Fruit fly (Drosophila melanogaster) whole organism, adult: ENCODE measurements around the gene ATPsynC.

ENCODE experiments used
- CG12768 ChIP-seq: fragments of 200-800 bp; sonication (Bioruptor generic); optimal IDR thresholded peaks from 2 replicates; lab custom pipeline; 2017; ENCODE audit warnings: missing biosample characterization, missing genetic modification characterization, mild to moderate bottlenecking, moderate library complexity, missing genetic modification reagents
- CG14711 ChIP-seq: fragments of 200-800 bp; sonication (Bioruptor generic); optimal IDR thresholded peaks from 2 replicates; lab custom pipeline; 2018; ENCODE audit warnings: missing biosample characterization, mild to moderate bottlenecking, missing genetic modification characterization, moderate library complexity
- CG7045 ChIP-seq: fragments of 200-800 bp; sonication (Bioruptor generic); optimal IDR thresholded peaks from 2 replicates; lab custom pipeline; 2017; ENCODE audit warnings: missing biosample characterization, mild to moderate bottlenecking, missing genetic modification characterization
- Hr96 ChIP-seq: fragments of 200-800 bp; sonication (Bioruptor generic); optimal IDR thresholded peaks from 2 replicates; lab custom pipeline; 2016; ENCODE audit warnings: missing biosample characterization, missing genetic modification characterization
- bab1 ChIP-seq: fragments of 200-800 bp; sonication (Bioruptor generic); optimal IDR thresholded peaks from 3 replicates; lab custom pipeline; 2019; ENCODE audit warnings: missing biosample characterization, mild to moderate bottlenecking, missing genetic modification characterization, moderate library complexity
- cic ChIP-seq: fragments of 200-800 bp; sonication (Bioruptor generic); optimal IDR thresholded peaks from 2 replicates; lab custom pipeline; 2017; ENCODE audit warnings: missing biosample characterization, mild to moderate bottlenecking, missing genetic modification characterization, moderate library complexity
- cnc ChIP-seq, 2 experiments: fragments of >200 bp; optimal IDR thresholded peaks; 2 replicates each; lab custom pipeline; 2017
- tj ChIP-seq: fragments of 200-800 bp; sonication (Bioruptor generic); optimal IDR thresholded peaks from 3 replicates; lab custom pipeline; 2017; ENCODE audit warnings: missing biosample characterization, mild to moderate bottlenecking, missing genetic modification characterization, moderate library complexity
- toe ChIP-seq: fragments of 200-800 bp; sonication (Bioruptor generic); optimal IDR thresholded peaks from 2 replicates; lab custom pipeline; 2016; ENCODE audit warnings: missing biosample characterization, missing genetic modification characterization

- TF ChIP-seq CG14711 (tag; lab: Kevin White, UChicago) (no peak), toe (GFP tag; lab: Kevin White, UChicago) (no peak), Hr96 (GFP tag; lab: Kevin White, UChicago) (no peak), cic (GFP tag; lab: Kevin White, UChicago) (no peak), CG7045 (no peak), bab1 (GFP tag; lab: Kevin White, UChicago) (no peak), tj (GFP tag; lab: Kevin White, UChicago) (no peak), cnc (optimal IDR thresholded peaks at IDR 0.05; lab: Kevin White, UChicago) (no peak), CG12768 (GFP tag; lab: Kevin White, UChicago) (no peak)
Observed at dm6 chr3R:31181816-31182215, 37.6 kb downstream of the ATPsynC start.
